Worm (Caenorhabditis elegans) whole organism, young adult: ENCODE measurements around the gene oac-14.

Experiments used
- B0019.2 ChIP-seq: fragments of 200-800 bp; sonication (Bioruptor generic); conservative IDR thresholded peaks from 2 replicates; pipeline ENCODE4 v1.3.6; 2022; ENCODE audit warnings: missing genetic modification reagents, missing genetic modification characterization, missing compliant biosample characterization
- K11D2.4 ChIP-seq: fragments of 200-800 bp; sonication (Bioruptor generic); IDR thresholded peaks from 2 replicates; pipeline ENCODE4 v1.3.6; 2022; ENCODE audit warnings: missing genetic modification reagents, missing genetic modification characterization, missing compliant biosample characterization
- T07F8.4 ChIP-seq: sonication (generic microtip); optimal IDR thresholded peaks from 2 replicates; lab custom pipeline; 2016; ENCODE audit warnings: mild to moderate bottlenecking, missing genetic modification characterization, moderate library complexity, missing compliant biosample characterization
- Y53F4B.3 ChIP-seq: fragments of 200-800 bp; sonication (Bioruptor generic); IDR thresholded peaks from 2 replicates; pipeline ENCODE4 v1.3.6; 2022; ENCODE audit warnings: missing genetic modification reagents, missing genetic modification characterization, missing compliant biosample characterization
- Y53G8AR.9 ChIP-seq: fragments of 200-800 bp; sonication (Bioruptor generic); conservative IDR thresholded peaks from 2 replicates; pipeline ENCODE4 v1.3.6; 2022; ENCODE audit warnings: missing genetic modification reagents, missing genetic modification characterization, missing compliant biosample characterization
- Y95B8A.8 ChIP-seq: fragments of 200-800 bp; sonication (Bioruptor generic); IDR thresholded peaks from 2 replicates; pipeline ENCODE4 v1.3.6; 2022; ENCODE audit warnings: missing genetic modification reagents, missing genetic modification characterization, missing compliant biosample characterization
- attf-3 ChIP-seq: fragments of 200-800 bp; sonication (Bioruptor generic); conservative IDR thresholded peaks from 2 replicates; pipeline ENCODE4 v1.3.6; 2022; ENCODE audit warnings: missing genetic modification reagents, missing genetic modification characterization, missing compliant biosample characterization
- attf-6 ChIP-seq: fragments of 200-800 bp; sonication (Bioruptor generic); IDR thresholded peaks from 2 replicates; pipeline ENCODE4 v1.3.6; 2022; ENCODE audit warnings: missing genetic modification reagents, missing genetic modification characterization, missing compliant biosample characterization
- cebp-1 ChIP-seq, 2 experiments: fragments of 200-800 bp in 1 of 2; sonication (Bioruptor generic) in 1 of 2; sonication (generic microtip) in 1 of 2; IDR thresholded peaks in 1 of 2; optimal IDR thresholded peaks in 1 of 2; 2 replicates each; pipeline versions ENCODE4 v1.3.6 to Lab custom; 2017 to 2022; ENCODE audit warnings: missing compliant biosample characterization in 2 of 2, missing genetic modification characterization in 2 of 2, mild to moderate bottlenecking in 1 of 2, missing genetic modification reagents in 1 of 2, moderate library complexity in 1 of 2
- ceh-27 ChIP-seq: fragments of 200-800 bp; sonication (Bioruptor generic); optimal IDR thresholded peaks from 2 replicates; lab custom pipeline; 2018; ENCODE audit warnings: mild to moderate bottlenecking, missing genetic modification characterization, moderate library complexity, missing compliant biosample characterization
- chd-7 ChIP-seq: sonication (generic microtip); optimal IDR thresholded peaks from 2 replicates; lab custom pipeline; 2016; ENCODE audit warnings: mild to moderate bottlenecking, missing genetic modification characterization, moderate library complexity, missing compliant biosample characterization
- egl-44 ChIP-seq: fragments of 200-800 bp; sonication (Bioruptor generic); IDR thresholded peaks from 2 replicates; pipeline ENCODE4 v1.3.6; 2022; ENCODE audit warnings: missing genetic modification reagents, missing genetic modification characterization, missing compliant biosample characterization
- egrh-3 ChIP-seq: fragments of 200-800 bp; sonication (Bioruptor generic); IDR thresholded peaks from 2 replicates; pipeline ENCODE4 v1.3.6; 2022; ENCODE audit warnings: missing genetic modification reagents, missing genetic modification characterization, missing compliant biosample characterization
- ekl-4 ChIP-seq: fragments of 200-800 bp; sonication (Bioruptor generic); IDR thresholded peaks from 2 replicates; pipeline ENCODE4 v1.3.6; 2022; ENCODE audit warnings: missing genetic modification reagents, missing genetic modification characterization, missing compliant biosample characterization
- him-1 ChIP-seq: sonication (generic microtip); optimal IDR thresholded peaks from 2 replicates; lab custom pipeline; 2016; ENCODE audit warnings: missing genotype, missing genetic modification reagents, missing genetic modification characterization, missing compliant biosample characterization
- hlh-12 ChIP-seq: sonication (generic microtip); optimal IDR thresholded peaks from 2 replicates; lab custom pipeline; 2016; ENCODE audit warnings: missing genetic modification characterization, missing compliant biosample characterization
- hlh-26 ChIP-seq: fragments of 200-800 bp; sonication (Bioruptor generic); conservative IDR thresholded peaks from 2 replicates; pipeline ENCODE4 v1.3.6; 2022; ENCODE audit warnings: missing genetic modification reagents, missing genetic modification characterization, missing compliant biosample characterization
- hmg-1.2 ChIP-seq: fragments of 200-800 bp; sonication (Bioruptor generic); IDR thresholded peaks from 2 replicates; pipeline ENCODE4 v1.3.6; 2022; ENCODE audit warnings: missing genetic modification reagents, missing genetic modification characterization, missing compliant biosample characterization
- hmg-20 ChIP-seq: fragments of 200-800 bp; sonication (Bioruptor generic); IDR thresholded peaks from 2 replicates; pipeline ENCODE4 v1.3.6; 2022; ENCODE audit warnings: missing genetic modification reagents, missing genetic modification characterization, missing compliant biosample characterization
- let-607 ChIP-seq, 2 experiments: fragments of 200-800 bp in 1 of 2; sonication (Bioruptor generic) in 1 of 2; sonication (generic microtip) in 1 of 2; optimal IDR thresholded peaks; 2 replicates each; lab custom pipeline; 2016 to 2018; ENCODE audit warnings: mild to moderate bottlenecking in 2 of 2, missing compliant biosample characterization in 2 of 2, missing genetic modification characterization in 2 of 2, moderate library complexity in 2 of 2, missing genotype in 1 of 2
- lin-40 ChIP-seq: sonication (generic microtip); optimal IDR thresholded peaks from 2 replicates; lab custom pipeline; 2016; ENCODE audit warnings: missing genetic modification characterization, mild to moderate bottlenecking, missing compliant biosample characterization, missing genotype, missing genetic modification reagents
- lsy-27 ChIP-seq: sonication (generic microtip); optimal IDR thresholded peaks from 2 replicates; lab custom pipeline; 2017; ENCODE audit warnings: missing genetic modification characterization, mild to moderate bottlenecking, missing compliant biosample characterization, antibody characterized with exemption, missing genotype, borderline replicate concordance; ENCODE audit not compliant: insufficient read depth
- madf-8 ChIP-seq: fragments of 200-800 bp; sonication (Bioruptor generic); conservative IDR thresholded peaks from 2 replicates; pipeline ENCODE4 v1.3.6; 2022; ENCODE audit warnings: missing genetic modification reagents, missing genetic modification characterization, missing compliant biosample characterization
- mcd-1 ChIP-seq: fragments of 200-800 bp; sonication (Bioruptor generic); IDR thresholded peaks from 2 replicates; pipeline ENCODE4 v1.3.6; 2022; ENCODE audit warnings: missing genetic modification reagents, missing genetic modification characterization, missing compliant biosample characterization
- nfya-1 ChIP-seq: sonication (generic microtip); optimal IDR thresholded peaks from 2 replicates; lab custom pipeline; 2017; ENCODE audit warnings: antibody characterized with exemption, missing compliant biosample characterization, missing genetic modification characterization, borderline replicate concordance; ENCODE audit not compliant: insufficient read depth
- snpc-1.3 ChIP-seq: sonication (generic microtip); optimal IDR thresholded peaks from 2 replicates; lab custom pipeline; 2017; ENCODE audit warnings: missing genetic modification characterization, mild to moderate bottlenecking, missing compliant biosample characterization, antibody characterized with exemption, moderate library complexity, missing genotype, missing genetic modification reagents; ENCODE audit not compliant: insufficient read depth
- snpc-3.4 ChIP-seq: sonication (generic microtip); optimal IDR thresholded peaks from 2 replicates; lab custom pipeline; 2017; ENCODE audit warnings: missing genetic modification characterization, mild to moderate bottlenecking, missing compliant biosample characterization, antibody characterized with exemption, moderate library complexity, missing genotype, missing genetic modification reagents
- somi-1 ChIP-seq: fragments of 200-800 bp; sonication (Bioruptor generic); optimal IDR thresholded peaks from 2 replicates; lab custom pipeline; 2018; ENCODE audit warnings: mild to moderate bottlenecking, missing genetic modification characterization, missing compliant biosample characterization
- sptf-2 ChIP-seq: fragments of 200-800 bp; sonication (Bioruptor generic); optimal IDR thresholded peaks from 2 replicates; lab custom pipeline; 2018; ENCODE audit warnings: mild to moderate bottlenecking, missing genetic modification characterization, missing compliant biosample characterization
- tbp1 ChIP-seq: fragments of 200-800 bp; sonication (Bioruptor generic); optimal IDR thresholded peaks from 2 replicates; lab custom pipeline; 2018; ENCODE audit warnings: mild to moderate bottlenecking, missing genetic modification characterization, missing compliant biosample characterization
- tbx-9 ChIP-seq: sonication (generic microtip); optimal IDR thresholded peaks from 2 replicates; lab custom pipeline; 2016; ENCODE audit warnings: borderline replicate concordance, missing genetic modification characterization, inconsistent platforms, missing compliant biosample characterization
- ztf-26 ChIP-seq: sonication (generic microtip); optimal IDR thresholded peaks from 2 replicates; lab custom pipeline; 2017; ENCODE audit warnings: missing genetic modification characterization, missing compliant biosample characterization

oac-14 gene

ce11 chrX:10170598-10170997 is 28.8 kb upstream of the oac-14 start:
- TF ChIP-seq B0019.2 (GFP tag; lab: Robert Waterston, UW) (no peak), T07F8.4 (tag; lab: Kevin White, UChicago) (no peak), snpc-1.3 (tag; lab: Kevin White, UChicago) (no peak), chd-7 (tag; lab: Kevin White, UChicago) (no peak), egl-44 (GFP tag; lab: Robert Waterston, UW) (no peak), hlh-12 (tag; lab: Kevin White, UChicago) (no peak), attf-6 (no peak)

- TF ChIP-seq somi-1 (GFP tag; lab: Kevin White, UChicago) (peak; percentile 27), madf-8 (GFP tag; lab: Robert Waterston, UW) (no peak), cebp-1 (GFP tag; IDR thresholded peaks at IDR 0.05; lab: Robert Waterston, UW) (no peak), cebp-1 (tag; optimal IDR thresholded peaks at IDR 0.05; lab: Kevin White, UChicago) (no peak), let-607 (tag; optimal IDR thresholded peaks at IDR 0.05; lab: Kevin White, UChicago) (no peak), lin-40 (tag; lab: Kevin White, UChicago) (peak; percentile 13), hmg-20 (GFP tag; lab: Robert Waterston, UW) (no peak), tbx-9 (no peak), ztf-26 (peak; percentile 16), K11D2.4 (GFP tag; lab: Robert Waterston, UW) (0 out of 2 replicates have a peak, but pooled peaks have one; percentile 41), nfya-1 (tag; lab: Kevin White, UChicago) (no peak), him-1 (tag; lab: Kevin White, UChicago) (no peak), egrh-3 (GFP tag; lab: Robert Waterston, UW) (no peak), Y53F4B.3 (GFP tag; lab: Robert Waterston, UW) (no peak), snpc-1.3 (tag; lab: Kevin White, UChicago) (no peak), Y53G8AR.9 (no peak)
Observed at ce11 chrX:10168534-10168933, 26.7 kb upstream of the oac-14 start.

- TF ChIP-seq ceh-27 (GFP tag; lab: Kevin White, UChicago) = no peak
- TF ChIP-seq hlh-26 = no peak
- TF ChIP-seq sptf-2 = no peak
- no peak for TF ChIP-seq T07F8.4 (tag; lab: Kevin White, UChicago)
Observed at ce11 chrX:10167005-10167404, 25.2 kb upstream of the oac-14 start, which contains the start of gene rnp-9. Gene rnp-9, plus strand, starts transcription at chrX:10167305.

ce11 chrX:10163212-10163611 is 21.4 kb upstream of the oac-14 start:
- TF ChIP-seq snpc-3.4 (tag; lab: Kevin White, UChicago) (no peak), attf-3 (GFP tag; lab: Robert Waterston, UW) (no peak), egrh-3 (GFP tag; lab: Robert Waterston, UW) (no peak), tbp1 (GFP tag; lab: Kevin White, UChicago) (no peak), ekl-4 (no peak)

- TF ChIP-seq hmg-1.2 (GFP tag; lab: Robert Waterston, UW) (no peak), lsy-27 (no peak), Y95B8A.8 (GFP tag; lab: Robert Waterston, UW) (no peak), mcd-1 (GFP tag; lab: Robert Waterston, UW) (no peak), B0019.2 (GFP tag; lab: Robert Waterston, UW) (no peak)
- TF ChIP-seq, all 124 proteins: peak for 0
Observed at ce11 chrX:10162476-10162875, 20.7 kb upstream of the oac-14 start.
